Fruit fly (Drosophila melanogaster) whole organism, wandering third instar larva: Measurements from ENCODE around the gene RpL5.

Experiments used
- Dfd ChIP-seq: fragments of >200 bp; optimal IDR thresholded peaks from 2 replicates; lab custom pipeline; 2017; ENCODE audit warnings: missing biosample characterization, missing genetic modification characterization
- Hr83 ChIP-seq: fragments of 200-300 bp; sonication (Bioruptor generic); optimal IDR thresholded peaks from 2 replicates; lab custom pipeline; 2016; ENCODE audit warnings: missing biosample characterization, mild to moderate bottlenecking, missing genetic modification characterization, moderate library complexity; ENCODE audit not compliant: poor library complexity, severe bottlenecking
- brk ChIP-seq: fragments of 200-800 bp; sonication (Bioruptor generic); optimal IDR thresholded peaks from 2 replicates; lab custom pipeline; 2016; ENCODE audit warnings: missing biosample characterization, mild to moderate bottlenecking, missing genetic modification characterization

- TF ChIP-seq Dfd (GFP tag; lab: Kevin White, UChicago) (no peak), brk (GFP tag; lab: Kevin White, UChicago) (no peak), Hr83 (no peak)
Observed at dm6 chr2L:22537940-22538657, 1.4 kb upstream of the RpL5 start.
